Fruit fly (Drosophila melanogaster): Measurements from ENCODE around the gene CG44774.

CG44774 gene

DNA sequence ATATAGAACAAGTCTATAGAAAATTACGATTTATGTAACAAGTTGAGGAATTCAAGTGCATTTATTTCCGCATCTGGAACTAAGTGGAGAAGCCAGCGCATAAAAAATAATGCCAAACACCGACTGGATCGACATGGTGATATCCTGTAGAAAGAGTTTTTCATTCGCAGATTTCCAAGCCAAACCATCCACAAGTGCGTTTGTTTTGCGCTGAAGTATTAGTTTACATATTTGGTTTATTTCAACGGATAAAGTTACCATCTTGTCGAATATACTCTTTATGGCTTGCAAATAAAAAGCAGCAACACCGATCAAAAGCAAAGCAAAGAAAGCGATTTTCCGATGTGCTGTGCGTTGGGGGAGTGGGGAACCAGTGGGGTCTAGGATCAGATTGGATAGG, 25.1 kb upstream of the CG44774 start:
- TF ChIP-seq fd96Ca (GFP tag; IDR thresholded peaks at IDR 0.05) (peak; percentile 67; the same call in 1 of the 3 replicates), CG4496 (GFP tag; IDR thresholded peaks at IDR 0.05) (0 out of 3 replicates have a peak, but pooled peaks have one; percentile 25), Ets98B (GFP tag; IDR thresholded peaks at IDR 0.05) (peak; percentile 55), CG8301 (tag; optimal IDR thresholded peaks at IDR 0.05) (peak; percentile 63), CG12605 (GFP tag; IDR thresholded peaks at IDR 0.05) (0 out of 2 replicates have a peak, but pooled peaks have one; percentile 13), CG14655 (GFP tag; optimal IDR thresholded peaks at IDR 0.05) (peak; percentile 77), Pif1A (GFP tag; optimal IDR thresholded peaks at IDR 0.05) (peak; percentile 19), gl (tag; optimal IDR thresholded peaks at IDR 0.05) (no peak), CG17806 (tag; optimal IDR thresholded peaks at IDR 0.05) (no peak), CG9948 (tag; optimal IDR thresholded peaks at IDR 0.05) (peak; percentile 18)

DNA sequence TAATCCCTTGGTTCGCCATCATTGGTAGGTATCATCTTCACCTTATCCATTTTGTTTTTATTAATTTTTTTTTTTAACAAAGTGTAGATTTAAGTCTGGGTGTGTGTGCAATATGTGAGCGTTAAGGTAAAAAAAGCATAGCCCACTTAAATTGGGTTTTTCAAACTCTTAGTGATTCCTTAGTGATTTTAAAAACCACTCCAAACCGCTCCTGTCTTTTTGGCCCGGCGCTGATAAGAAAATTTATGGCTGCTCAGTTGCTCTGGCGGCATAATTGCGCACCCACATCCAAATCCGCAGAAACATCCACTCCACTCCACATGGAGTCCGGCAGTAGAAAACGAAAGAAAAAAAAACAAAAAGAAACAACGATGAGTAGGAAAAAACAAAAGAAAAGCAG, 23.1 kb upstream of the CG44774 start, which contains the start of gene CG15468:
CG15468 (minus strand) TSS at position 101 of the 400 bp plus-strand sequence.
- no peak for TF ChIP-seq CG9948 (tag; optimal IDR thresholded peaks at IDR 0.05)
- no peak for TF ChIP-seq CG12605 (GFP tag; IDR thresholded peaks at IDR 0.05)
- no peak for TF ChIP-seq Snoo (tag; optimal IDR thresholded peaks at IDR 0.05)
- no peak for TF ChIP-seq D1 (tag; optimal IDR thresholded peaks at IDR 0.05)
- no peak for TF ChIP-seq CG8301 (tag; optimal IDR thresholded peaks at IDR 0.05)
- no peak for TF ChIP-seq CG15710 (tag; optimal IDR thresholded peaks at IDR 0.05)
- TF ChIP-seq CG13204 (GFP tag; optimal IDR thresholded peaks at IDR 0.05) = no peak
- TF ChIP-seq EcR (GFP tag; optimal IDR thresholded peaks at IDR 0.05) = no peak
- TF ChIP-seq CG4496 (GFP tag; IDR thresholded peaks at IDR 0.05) = no peak
- no peak for TF ChIP-seq CG34367 (tag; optimal IDR thresholded peaks at IDR 0.05)
- TF ChIP-seq CG8159 (tag; optimal IDR thresholded peaks at IDR 0.05) = no peak
- TF ChIP-seq rn (GFP tag; IDR thresholded peaks at IDR 0.05) = no peak
- no peak for TF ChIP-seq CG17806 (tag; optimal IDR thresholded peaks at IDR 0.05)
- TF ChIP-seq CG14655 (GFP tag; optimal IDR thresholded peaks at IDR 0.05) = no peak

DNA sequence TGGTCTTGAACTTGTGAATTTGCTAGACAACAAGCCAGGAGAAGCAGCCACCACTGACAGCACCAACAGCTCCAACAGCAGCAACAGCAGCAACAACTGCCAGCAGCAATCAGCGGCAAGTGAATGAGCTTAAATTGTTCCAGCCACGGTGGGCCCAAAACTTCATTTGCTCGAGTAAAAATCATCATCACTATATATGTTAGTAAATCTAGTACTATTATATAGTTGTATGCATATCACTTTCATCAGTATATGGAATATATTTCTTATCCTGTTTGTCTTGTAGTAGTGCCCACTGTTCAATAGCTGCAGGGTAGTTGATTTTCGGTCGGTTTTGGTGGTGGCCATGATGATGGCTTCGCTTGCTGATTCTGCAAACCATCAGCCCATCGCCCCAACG, 21.0 kb upstream of the CG44774 start:
- TF ChIP-seq CG4496 (GFP tag; IDR thresholded peaks at IDR 0.05) = peak; percentile 65; the same call in 2 of the 3 replicates
- TF ChIP-seq Ets98B (GFP tag; IDR thresholded peaks at IDR 0.05) = peak; percentile 68
- TF ChIP-seq rn (GFP tag; IDR thresholded peaks at IDR 0.05) = no peak
- peak; percentile 55 for TF ChIP-seq Pif1A (GFP tag; optimal IDR thresholded peaks at IDR 0.05)
- TF ChIP-seq EcR (GFP tag; optimal IDR thresholded peaks at IDR 0.05) = no peak
- TF ChIP-seq D1 (tag; optimal IDR thresholded peaks at IDR 0.05) = no peak
- peak; percentile 76 for TF ChIP-seq CG14655 (GFP tag; optimal IDR thresholded peaks at IDR 0.05)
- peak; percentile 53 for TF ChIP-seq CG17806 (tag; optimal IDR thresholded peaks at IDR 0.05)
- no peak for TF ChIP-seq CG10348 (GFP tag; IDR thresholded peaks at IDR 0.05)
- peak; percentile 32; the same call in 1 of the 2 replicates for TF ChIP-seq CG32121 (GFP tag; IDR thresholded peaks at IDR 0.05)
- peak; percentile 37 for TF ChIP-seq CG8159 (tag; optimal IDR thresholded peaks at IDR 0.05)
- 0 out of 3 replicates have a peak, but pooled peaks have one; percentile 44 for TF ChIP-seq fd96Ca (GFP tag; IDR thresholded peaks at IDR 0.05)
- peak; percentile 32 for TF ChIP-seq CG34367 (tag; optimal IDR thresholded peaks at IDR 0.05)
- TF ChIP-seq CG15710 (tag; optimal IDR thresholded peaks at IDR 0.05) = peak; percentile 48
- TF ChIP-seq Snoo (tag; optimal IDR thresholded peaks at IDR 0.05) = no peak
- TF ChIP-seq CG9948 (tag; optimal IDR thresholded peaks at IDR 0.05) = peak; percentile 45
- peak; percentile 43; the same call in 1 of the 2 replicates for TF ChIP-seq CG12605 (GFP tag; IDR thresholded peaks at IDR 0.05)
- peak; percentile 23 for TF ChIP-seq Pif1B (GFP tag; optimal IDR thresholded peaks at IDR 0.05)
- peak; percentile 73 for TF ChIP-seq CG8301 (tag; optimal IDR thresholded peaks at IDR 0.05)
- no peak for TF ChIP-seq CG13204 (GFP tag; optimal IDR thresholded peaks at IDR 0.05)

DNA sequence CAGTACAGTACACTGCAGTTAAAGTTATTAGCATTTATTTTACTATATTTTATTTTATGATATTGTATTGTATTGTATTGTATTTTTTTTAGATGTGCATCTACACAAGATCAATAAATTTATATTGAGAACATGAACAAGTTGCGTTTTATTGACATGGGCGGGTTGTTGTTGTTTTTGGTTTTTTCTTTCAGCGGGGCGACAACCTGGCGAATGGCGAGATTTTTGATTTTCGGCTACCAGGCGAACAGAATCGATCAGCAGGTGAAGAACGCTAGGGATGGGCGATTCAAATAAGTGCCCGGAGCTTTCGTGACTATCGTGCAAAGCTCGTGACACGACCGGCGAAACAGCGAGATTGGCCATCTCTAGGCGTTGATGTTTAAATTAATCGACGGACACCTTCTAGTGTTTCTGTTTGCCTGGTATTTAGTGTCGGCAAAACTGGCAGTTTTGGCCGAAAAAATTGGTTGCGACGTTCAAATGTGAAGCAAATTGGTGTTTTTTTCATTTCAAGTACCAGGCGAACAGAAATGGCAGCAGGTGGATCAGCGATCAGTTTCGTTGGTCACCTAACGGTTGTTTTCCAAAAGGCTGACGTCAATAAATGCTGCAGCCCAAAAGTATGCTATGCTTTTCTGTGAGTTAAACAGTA, 18.0 kb upstream of the CG44774 start:
- TF ChIP-seq EcR (GFP tag; optimal IDR thresholded peaks at IDR 0.05) (peak; percentile 89), CG4496 (GFP tag; IDR thresholded peaks at IDR 0.05) (peak; percentile 20; the same call in 1 of the 3 replicates), CG12605 (GFP tag; IDR thresholded peaks at IDR 0.05) (0 out of 2 replicates have a peak, but pooled peaks have one; percentile 11), Ets98B (GFP tag; IDR thresholded peaks at IDR 0.05) (no peak; the same call in 1 of the 2 replicates), Snoo (tag; optimal IDR thresholded peaks at IDR 0.05) (no peak)

DNA sequence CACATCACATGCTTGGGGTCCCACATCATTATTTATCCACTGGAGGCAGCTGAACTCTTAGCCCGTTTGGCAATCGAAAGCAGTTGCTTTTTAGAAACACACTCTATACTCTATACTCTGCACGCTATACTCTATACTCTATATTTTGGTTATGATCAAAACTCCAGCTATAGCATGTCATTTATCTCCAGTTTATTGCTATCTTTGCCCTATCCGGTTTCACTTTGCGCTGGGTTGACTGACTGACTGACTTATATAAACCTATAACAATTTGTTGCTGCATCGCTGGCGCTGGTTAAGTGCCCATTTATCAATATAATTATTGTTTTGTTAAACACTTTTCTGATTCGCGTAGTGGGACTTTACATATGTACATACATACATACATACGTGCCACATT, 5.6 kb upstream of the CG44774 start:
- TF ChIP-seq CG8301 (tag; optimal IDR thresholded peaks at IDR 0.05) = no peak
- peak; percentile 60 for TF ChIP-seq EcR (GFP tag; optimal IDR thresholded peaks at IDR 0.05)

DNA sequence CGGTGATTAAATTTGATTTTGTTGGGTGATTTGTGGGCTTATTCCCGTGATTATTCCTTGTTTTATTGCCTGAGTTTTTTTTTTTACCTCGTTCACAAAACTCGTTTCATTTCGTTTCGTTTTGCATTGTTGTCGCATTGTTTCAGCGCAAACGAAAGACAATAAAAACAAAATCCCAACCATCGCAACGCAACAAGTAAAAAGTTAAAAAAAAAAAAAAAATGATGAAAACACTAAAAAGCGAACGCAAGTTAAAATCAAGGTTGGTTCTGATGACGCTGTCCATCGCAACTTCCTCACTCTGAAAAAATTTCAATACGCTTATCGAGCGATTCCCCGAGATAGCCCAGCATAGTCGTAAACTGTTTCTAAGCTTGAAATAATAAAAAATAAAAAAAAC, 3.6 kb upstream of the CG44774 start:
- TF ChIP-seq CG13204 (GFP tag; optimal IDR thresholded peaks at IDR 0.05) = no peak
- peak; percentile 9 for TF ChIP-seq Pif1B (GFP tag; optimal IDR thresholded peaks at IDR 0.05)

DNA sequence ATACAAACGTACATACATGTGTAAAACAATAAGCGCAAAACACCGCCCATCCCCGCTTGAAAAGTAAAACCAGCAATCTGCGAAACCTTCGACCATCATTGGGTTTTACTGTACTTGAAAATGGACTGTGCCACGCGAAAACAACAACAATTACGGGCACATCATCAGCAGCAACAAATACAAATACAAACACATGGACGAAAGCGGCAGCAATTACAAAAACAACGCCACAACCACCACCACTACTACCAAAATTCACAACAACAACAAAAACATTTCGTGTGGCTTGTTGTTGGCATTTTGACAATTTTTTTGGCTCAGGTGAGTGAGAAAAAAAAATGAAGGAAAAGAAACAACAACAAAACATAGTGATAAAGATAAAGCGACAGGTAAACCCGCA, 2.6 kb upstream of the CG44774 start:
- TF ChIP-seq gl (tag; optimal IDR thresholded peaks at IDR 0.05) (no peak), D1 (tag; optimal IDR thresholded peaks at IDR 0.05) (no peak), CG9948 (tag; optimal IDR thresholded peaks at IDR 0.05) (no peak), CG8301 (tag; optimal IDR thresholded peaks at IDR 0.05) (no peak), CG17806 (tag; optimal IDR thresholded peaks at IDR 0.05) (no peak), CG10348 (GFP tag; IDR thresholded peaks at IDR 0.05) (no peak), CG15710 (tag; optimal IDR thresholded peaks at IDR 0.05) (no peak), CG4496 (GFP tag; IDR thresholded peaks at IDR 0.05) (no peak), Pif1A (GFP tag; optimal IDR thresholded peaks at IDR 0.05) (no peak), CG34367 (tag; optimal IDR thresholded peaks at IDR 0.05) (no peak), Ets98B (GFP tag; IDR thresholded peaks at IDR 0.05) (no peak; the same call in 1 of the 2 replicates), fd96Ca (GFP tag; IDR thresholded peaks at IDR 0.05) (no peak), EcR (GFP tag; optimal IDR thresholded peaks at IDR 0.05) (no peak), CG13204 (GFP tag; optimal IDR thresholded peaks at IDR 0.05) (no peak), rn (GFP tag; IDR thresholded peaks at IDR 0.05) (no peak)

All from whole organism, pupa.